Worm (Caenorhabditis elegans) whole organism, young adult: ENCODE results near the gene C07H4.1.

Source experiments
- K11D2.4 ChIP-seq: fragments of 200-800 bp; sonication (Bioruptor generic); IDR thresholded peaks from 2 replicates; pipeline ENCODE4 v1.3.6; 2022; ENCODE audit warnings: missing genetic modification reagents, missing genetic modification characterization, missing compliant biosample characterization
- Y67H2A.10 ChIP-seq: fragments of 200-800 bp; sonication (Bioruptor generic); conservative IDR thresholded peaks from 2 replicates; pipeline ENCODE4 v1.3.6; 2022; ENCODE audit warnings: missing genetic modification reagents, missing genetic modification characterization, missing compliant biosample characterization
- Y79H2A.3 ChIP-seq: fragments of 200-800 bp; sonication (Bioruptor generic); conservative IDR thresholded peaks from 2 replicates; pipeline ENCODE4 v1.3.6; 2022; ENCODE audit warnings: missing genetic modification reagents, missing genetic modification characterization, missing compliant biosample characterization
- lin-26 ChIP-seq: fragments of 200-800 bp; sonication (Bioruptor generic); IDR thresholded peaks from 2 replicates; pipeline ENCODE4 v1.3.6; 2022; ENCODE audit warnings: missing genetic modification reagents, missing genetic modification characterization, missing compliant biosample characterization
- mes-4 ChIP-seq: sonication (generic microtip); optimal IDR thresholded peaks from 2 replicates; lab custom pipeline; 2016; ENCODE audit warnings: missing genotype, missing genetic modification characterization, missing compliant biosample characterization
- nhr-90 ChIP-seq: sonication (generic microtip); optimal IDR thresholded peaks from 2 replicates; lab custom pipeline; 2016; ENCODE audit warnings: missing genotype, mild to moderate bottlenecking, missing genetic modification characterization, missing compliant biosample characterization

- no peak for TF ChIP-seq Y67H2A.10 (GFP tag; lab: Robert Waterston, UW)
- TF ChIP-seq lin-26: no peak
- TF ChIP-seq Y79H2A.3: no peak
- no peak for TF ChIP-seq K11D2.4 (GFP tag; lab: Robert Waterston, UW)
- TF ChIP-seq nhr-90: no peak
- TF ChIP-seq mes-4 (tag; lab: Kevin White, UChicago): no peak
These were observed 27.5 kb upstream of the C07H4.1 start for ce11 chrII:9120813-9121554.
